Fruit fly (Drosophila melanogaster): ENCODE data around the gene CG15599.
A peak's percentile ranks its signal among the peaks of the same experiment; 100 is the strongest.

Gene CG15599

DNA sequence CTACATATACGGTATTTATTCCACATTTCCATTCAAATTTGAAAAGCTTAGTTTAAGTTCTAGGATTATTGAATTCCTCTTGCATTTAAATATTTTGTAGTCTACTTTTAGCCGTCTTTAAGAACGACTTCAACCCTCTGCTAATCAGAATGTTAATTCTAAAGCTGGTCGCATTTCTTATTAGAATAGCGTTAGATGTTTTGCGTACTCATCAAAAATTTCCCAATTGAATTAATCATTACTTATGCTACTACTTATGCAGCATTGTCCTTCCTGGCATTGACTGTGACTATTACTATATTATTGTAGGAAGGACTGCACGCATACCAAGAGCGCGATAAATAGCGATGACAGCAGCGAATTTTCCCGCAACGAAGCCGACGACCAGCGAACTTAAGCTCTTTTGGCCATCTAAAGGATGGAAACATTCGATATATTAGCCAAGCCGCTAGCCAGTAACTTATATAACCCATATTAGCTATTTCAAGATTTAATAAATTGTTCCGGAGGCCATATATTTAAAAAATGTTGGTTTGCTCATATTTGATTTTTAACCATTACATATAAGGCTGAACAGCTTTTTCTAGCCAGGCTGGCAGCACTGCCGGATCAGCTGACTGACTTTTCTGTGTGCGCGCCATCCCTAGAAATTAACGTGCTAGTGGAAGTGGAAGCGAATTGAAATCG is 8.3 kb upstream of the CG15599 start, which contains the start of gene CG8128:
Gene CG8128, plus strand, starts transcription at position 641 of the 687 bp plus-strand sequence.
- TF ChIP-seq HLH106 (tag; optimal IDR thresholded peaks at IDR 0.05) (peak; percentile 31), h (GFP tag; optimal IDR thresholded peaks at IDR 0.05) (no peak), woc (GFP tag; optimal IDR thresholded peaks at IDR 0.05) (peak; percentile 55), CrebA (GFP tag; optimal IDR thresholded peaks at IDR 0.05; ENCODE audit: borderline replicate concordance) (no peak), Myc (optimal IDR thresholded peaks at IDR 0.05) (peak; percentile 93), ey (GFP tag; optimal IDR thresholded peaks at IDR 0.05) (peak; percentile 14), sv (GFP tag; optimal IDR thresholded peaks at IDR 0.05) (no peak), GATAd (GFP tag; optimal IDR thresholded peaks at IDR 0.05) (no peak)

- no peak for TF ChIP-seq Abd-B (GFP tag; optimal IDR thresholded peaks at IDR 0.05)
- TF ChIP-seq sage (GFP tag; optimal IDR thresholded peaks at IDR 0.05) = no peak
- no peak for TF ChIP-seq ey (GFP tag; optimal IDR thresholded peaks at IDR 0.05)
- no peak for TF ChIP-seq HLH106 (tag; optimal IDR thresholded peaks at IDR 0.05)
- no peak for TF ChIP-seq foxo (GFP tag; optimal IDR thresholded peaks at IDR 0.05)
- no peak for TF ChIP-seq woc (GFP tag; optimal IDR thresholded peaks at IDR 0.05)
- no peak for TF ChIP-seq tai (GFP tag; optimal IDR thresholded peaks at IDR 0.05)
- no peak for TF ChIP-seq brk (GFP tag; optimal IDR thresholded peaks at IDR 0.05)
- TF ChIP-seq fru (GFP tag; optimal IDR thresholded peaks at IDR 0.05) = no peak
- no peak for TF ChIP-seq CG32264 (GFP tag; optimal IDR thresholded peaks at IDR 0.05)
- no peak for TF ChIP-seq rgr (GFP tag; optimal IDR thresholded peaks at IDR 0.05)
- no peak for TF ChIP-seq Dfd (GFP tag; optimal IDR thresholded peaks at IDR 0.05)
- TF ChIP-seq psq (GFP tag; optimal IDR thresholded peaks at IDR 0.05) = no peak
- no peak for TF ChIP-seq Sp1 (GFP tag; optimal IDR thresholded peaks at IDR 0.05)
- TF ChIP-seq Jra (GFP tag; optimal IDR thresholded peaks at IDR 0.05) = no peak
Measured at dm6 chrX:15684419-15684818, 4.2 kb downstream of the CG15599 start.

- TF ChIP-seq Vsx2 (GFP tag; optimal IDR thresholded peaks at IDR 0.05; ENCODE audit: partially characterized antibody) (peak; percentile 76), dl (GFP tag; optimal IDR thresholded peaks at IDR 0.05; ENCODE audit: insufficient read depth in 1 of 2, partially characterized antibody in 2 of 2) (peak; percentile 33 to 59), h (GFP tag; optimal IDR thresholded peaks at IDR 0.05) (no peak), Sp1 (GFP tag; optimal IDR thresholded peaks at IDR 0.05) (no peak), Dif (GFP tag; optimal IDR thresholded peaks at IDR 0.05; ENCODE audit: partially characterized antibody) (peak; percentile 69), rgr (GFP tag; optimal IDR thresholded peaks at IDR 0.05) (peak; percentile 13)
Measured at dm6 chrX:15675294-15675693, 13.4 kb downstream of the CG15599 start, which contains the start of gene CG12708. TSS of gene CG12708 (plus strand) at chrX:15675476.

DNA sequence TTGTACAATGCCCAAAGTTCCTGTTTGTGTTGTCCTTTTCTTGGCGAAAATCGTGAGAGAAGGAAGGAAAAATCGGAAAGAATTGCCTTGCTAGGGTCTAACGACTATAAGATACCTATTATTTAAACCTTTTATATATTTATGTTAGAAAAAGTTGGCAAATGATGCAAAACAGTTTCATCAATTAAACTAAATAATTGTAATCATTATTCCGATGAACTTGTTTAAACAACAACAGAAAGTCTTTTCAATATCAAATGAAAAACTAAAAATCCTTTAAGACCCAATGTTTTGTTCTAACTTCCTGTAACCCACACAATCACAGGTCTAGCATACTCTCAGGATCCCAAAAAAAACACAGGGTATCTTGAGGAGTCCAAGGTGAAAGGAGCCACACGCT is 14.3 kb downstream of the CG15599 start:
- TF ChIP-seq Vsx2 (GFP tag; optimal IDR thresholded peaks at IDR 0.05; ENCODE audit: partially characterized antibody) (no peak), Hnf4 (GFP tag; optimal IDR thresholded peaks at IDR 0.05) (no peak), Abd-B (GFP tag; optimal IDR thresholded peaks at IDR 0.05) (no peak), tai (GFP tag; optimal IDR thresholded peaks at IDR 0.05) (no peak), Dfd (GFP tag; optimal IDR thresholded peaks at IDR 0.05) (no peak), Hr78 (GFP tag; optimal IDR thresholded peaks at IDR 0.05) (no peak), sv (GFP tag; optimal IDR thresholded peaks at IDR 0.05) (no peak), OdsH (GFP tag; optimal IDR thresholded peaks at IDR 0.05) (no peak), Jra (GFP tag; optimal IDR thresholded peaks at IDR 0.05) (no peak), Myc (optimal IDR thresholded peaks at IDR 0.05) (no peak), ey (GFP tag; optimal IDR thresholded peaks at IDR 0.05) (no peak), HLH106 (tag; optimal IDR thresholded peaks at IDR 0.05) (no peak)

dm6 chrX:15671026-15671563 is 17.6 kb downstream of the CG15599 start, which contains the start of gene CG15646:
TSS of gene CG15646 (minus strand) at chrX:15671029.
- TF ChIP-seq N (GFP tag; optimal IDR thresholded peaks at IDR 0.05) = no peak
- no peak for TF ChIP-seq CrebA (GFP tag; optimal IDR thresholded peaks at IDR 0.05; ENCODE audit: borderline replicate concordance)
- peak; percentile 66 for TF ChIP-seq psq (GFP tag; optimal IDR thresholded peaks at IDR 0.05)
- TF ChIP-seq Rel (GFP tag; optimal IDR thresholded peaks at IDR 0.05) = peak; percentile 2
- TF ChIP-seq Rel (tag; optimal IDR thresholded peaks at IDR 0.05) = no peak
- no peak for TF ChIP-seq Hr83 (GFP tag; optimal IDR thresholded peaks at IDR 0.05; ENCODE audit: poor library complexity, severe bottlenecking)
- no peak for TF ChIP-seq Abd-B (GFP tag; optimal IDR thresholded peaks at IDR 0.05)
- TF ChIP-seq CG9705 (GFP tag; optimal IDR thresholded peaks at IDR 0.05) = peak; percentile 58
- peak; percentile 77 for TF ChIP-seq fru (GFP tag; optimal IDR thresholded peaks at IDR 0.05)
- TF ChIP-seq Hr78 (GFP tag; optimal IDR thresholded peaks at IDR 0.05) = no peak
- TF ChIP-seq Sp1 (GFP tag; optimal IDR thresholded peaks at IDR 0.05) = peak; percentile 88
- TF ChIP-seq Mio (GFP tag; optimal IDR thresholded peaks at IDR 0.05) = no peak
- no peak for TF ChIP-seq GATAd (GFP tag; optimal IDR thresholded peaks at IDR 0.05)
- TF ChIP-seq sv (GFP tag; optimal IDR thresholded peaks at IDR 0.05) = peak; percentile 28
- peak; percentile 78 for TF ChIP-seq rgr (GFP tag; optimal IDR thresholded peaks at IDR 0.05)
- no peak for TF ChIP-seq usp (GFP tag; optimal IDR thresholded peaks at IDR 0.05)
- no peak for TF ChIP-seq lola (GFP tag; optimal IDR thresholded peaks at IDR 0.05)
- TF ChIP-seq dl (GFP tag; optimal IDR thresholded peaks at IDR 0.05; ENCODE audit: insufficient read depth in 1 of 2, partially characterized antibody in 2 of 2) = no peak
- peak; percentile 41 for TF ChIP-seq tai (GFP tag; optimal IDR thresholded peaks at IDR 0.05)
- peak; percentile 1 for TF ChIP-seq sage (GFP tag; optimal IDR thresholded peaks at IDR 0.05)
- TF ChIP-seq brk (GFP tag; optimal IDR thresholded peaks at IDR 0.05) = peak; percentile 45
- no peak for TF ChIP-seq dsf (GFP tag; optimal IDR thresholded peaks at IDR 0.05; ENCODE audit: borderline replicate concordance)
- no peak for TF ChIP-seq Dfd (GFP tag; optimal IDR thresholded peaks at IDR 0.05)
- TF ChIP-seq Jra (GFP tag; optimal IDR thresholded peaks at IDR 0.05) = no peak
- TF ChIP-seq dmrt93B (GFP tag; optimal IDR thresholded peaks at IDR 0.05) = peak; percentile 64
- TF ChIP-seq CG32264 (GFP tag; optimal IDR thresholded peaks at IDR 0.05) = no peak
- peak in 1 of 2 experiments; percentile 87 for TF ChIP-seq foxo (GFP tag; optimal IDR thresholded peaks at IDR 0.05)
- no peak for TF ChIP-seq pan (optimal IDR thresholded peaks at IDR 0.05)
